Fruit fly (Drosophila melanogaster) whole organism, embryonic: ENCODE results near the gene CG14125.

Experiments
- Antp ChIP-seq: fragments of 200-800 bp; sonication (Bioruptor generic); optimal IDR thresholded peaks from 3 replicates; lab custom pipeline; 2016; ENCODE audit warnings: missing biosample characterization, missing genetic modification characterization
- Bgb ChIP-seq: fragments of 200-800 bp; sonication (Bioruptor generic); IDR thresholded peaks from 2 replicates; pipeline ENCODE4 v1.3.6; 2022; ENCODE audit warnings: missing biosample characterization, missing genetic modification characterization; ENCODE audit not compliant: partially characterized antibody
- CG1024 ChIP-seq: fragments of 200-800 bp; sonication (Bioruptor generic); IDR thresholded peaks from 2 replicates; pipeline ENCODE4 v1.3.6; 2022; ENCODE audit warnings: missing biosample characterization, missing genetic modification characterization
- CG10565 ChIP-seq: fragments of 200-800 bp; sonication (Bioruptor generic); optimal IDR thresholded peaks from 3 replicates; lab custom pipeline; 2016; ENCODE audit warnings: missing biosample characterization, mild to moderate bottlenecking, missing genetic modification characterization
- CG15073 ChIP-seq: fragments of 200-800 bp; sonication (Bioruptor generic); optimal IDR thresholded peaks from 2 replicates; lab custom pipeline; 2016; ENCODE audit warnings: missing biosample characterization, missing genetic modification characterization
- CG15696 ChIP-seq: fragments of 200-800 bp; sonication (Bioruptor generic); optimal IDR thresholded peaks from 2 replicates; lab custom pipeline; 2019; ENCODE audit warnings: missing biosample characterization, mild to moderate bottlenecking, missing genetic modification characterization, moderate library complexity
- CG1647 ChIP-seq: fragments of 200-800 bp; sonication (Bioruptor generic); optimal IDR thresholded peaks from 3 replicates; lab custom pipeline; 2016; ENCODE audit warnings: missing biosample characterization, missing genetic modification characterization
- CG18599 ChIP-seq: fragments of 200-800 bp; sonication (Bioruptor generic); optimal IDR thresholded peaks from 3 replicates; lab custom pipeline; 2017; ENCODE audit warnings: missing biosample characterization, missing genetic modification characterization, mild to moderate bottlenecking, moderate library complexity, missing genetic modification reagents
- CG34422 ChIP-seq: fragments of 200-800 bp; sonication (Bioruptor generic); IDR thresholded peaks from 3 replicates; pipeline ENCODE4 v1.3.6; 2022; ENCODE audit warnings: missing biosample characterization, missing genetic modification characterization
- CG42726 ChIP-seq: fragments of 200-800 bp; sonication (Bioruptor generic); IDR thresholded peaks from 2 replicates; pipeline ENCODE4 v1.3.6; 2022; ENCODE audit warnings: missing biosample characterization, missing genetic modification characterization; ENCODE audit not compliant: partially characterized antibody
- CG6654 ChIP-seq: fragments of 200-800 bp; sonication (Bioruptor generic); optimal IDR thresholded peaks from 2 replicates; lab custom pipeline; 2017; ENCODE audit warnings: missing biosample characterization, mild to moderate bottlenecking, missing genetic modification characterization
- CG6689 ChIP-seq: fragments of 200-800 bp; sonication (Bioruptor generic); IDR thresholded peaks from 2 replicates; pipeline ENCODE4 v1.3.6; 2022; ENCODE audit warnings: missing biosample characterization, missing genetic modification characterization
- CG8089 ChIP-seq: fragments of 200-800 bp; sonication (Bioruptor generic); optimal IDR thresholded peaks from 3 replicates; lab custom pipeline; 2016; ENCODE audit warnings: missing biosample characterization, missing genetic modification characterization
- CG8765 ChIP-seq: fragments of 200-800 bp; sonication (Bioruptor generic); IDR thresholded peaks from 2 replicates; pipeline ENCODE4 v1.3.6; 2022; ENCODE audit warnings: missing biosample characterization, missing genetic modification characterization
- CG9797 ChIP-seq: fragments of 200-800 bp; sonication (Bioruptor generic); optimal IDR thresholded peaks from 3 replicates; lab custom pipeline; 2018; ENCODE audit warnings: missing biosample characterization, mild to moderate bottlenecking, missing genetic modification characterization
- Dip2 ChIP-seq: fragments of 200-800 bp; sonication (Bioruptor generic); IDR thresholded peaks from 2 replicates; pipeline ENCODE4 v1.3.6; 2022; ENCODE audit warnings: missing biosample characterization, missing genetic modification characterization
- Elba2 ChIP-seq: fragments of 200-800 bp; sonication (Bioruptor generic); optimal IDR thresholded peaks from 3 replicates; lab custom pipeline; 2016; ENCODE audit warnings: missing biosample characterization, missing genetic modification characterization
- Hmr ChIP-seq: fragments of 200-800 bp; sonication (Bioruptor generic); optimal IDR thresholded peaks from 3 replicates; lab custom pipeline; 2017; ENCODE audit warnings: mild to moderate bottlenecking, missing biosample characterization, missing genetic modification reagents, missing genetic modification characterization
- Hsf ChIP-seq: fragments of 200-800 bp; sonication (Bioruptor generic); optimal IDR thresholded peaks from 3 replicates; lab custom pipeline; 2016; ENCODE audit warnings: missing biosample characterization, missing genetic modification characterization
- Nf-YB ChIP-seq: fragments of 200-800 bp; sonication (Bioruptor generic); optimal IDR thresholded peaks from 3 replicates; lab custom pipeline; 2019; ENCODE audit warnings: missing biosample characterization, mild to moderate bottlenecking, missing genetic modification characterization, moderate library complexity
- Ssrp ChIP-seq: fragments of 200-800 bp; sonication (Bioruptor generic); optimal IDR thresholded peaks from 2 replicates; lab custom pipeline; 2018; ENCODE audit warnings: missing biosample characterization, mild to moderate bottlenecking, missing genetic modification characterization, moderate library complexity
- Tbp ChIP-seq: fragments of >200 bp; optimal IDR thresholded peaks from 2 replicates; lab custom pipeline; 2018; ENCODE audit warnings: missing biosample characterization, missing genetic modification characterization
- Trl ChIP-seq, 3 experiments: fragments of >200 bp in 2 of 3; fragments of 200-800 bp in 1 of 3; sonication (Bioruptor generic) in 1 of 3; optimal IDR thresholded peaks; 2 replicates in 1 of 3; 3 replicates in 2 of 3; lab custom pipeline; 2016 to 2017; ENCODE audit warnings: missing biosample characterization in 1 of 3, missing genetic modification characterization in 1 of 3
- Usf ChIP-seq: fragments of 200-800 bp; sonication (Bioruptor generic); optimal IDR thresholded peaks from 2 replicates; lab custom pipeline; 2017; ENCODE audit warnings: missing genotype, missing biosample characterization, missing genetic modification characterization
- Xrp1 ChIP-seq: fragments of 200-800 bp; sonication (Bioruptor generic); IDR thresholded peaks from 2 replicates; pipeline ENCODE4 v1.3.6; 2022; ENCODE audit warnings: missing biosample characterization, missing genetic modification characterization
- amos ChIP-seq: fragments of 200-800 bp; sonication (Bioruptor generic); IDR thresholded peaks from 2 replicates; pipeline ENCODE4 v1.3.6; 2022; ENCODE audit warnings: missing biosample characterization, missing genetic modification characterization; ENCODE audit not compliant: partially characterized antibody
- aop ChIP-seq: fragments of 200-800 bp; sonication (Bioruptor generic); IDR thresholded peaks from 2 replicates; pipeline ENCODE4 v1.3.6; 2022; ENCODE audit warnings: missing biosample characterization, missing genetic modification characterization
- az2 ChIP-seq: fragments of 200-800 bp; sonication (Bioruptor generic); optimal IDR thresholded peaks from 3 replicates; lab custom pipeline; 2016; ENCODE audit warnings: missing biosample characterization, missing genetic modification characterization
- chn ChIP-seq: fragments of 200-800 bp; sonication (Bioruptor generic); optimal IDR thresholded peaks from 2 replicates; lab custom pipeline; 2016; ENCODE audit warnings: missing biosample characterization, missing genetic modification characterization
- crol ChIP-seq: fragments of 200-800 bp; sonication (Bioruptor generic); IDR thresholded peaks from 2 replicates; pipeline ENCODE4 v1.3.6; 2022; ENCODE audit warnings: missing biosample characterization, missing genetic modification characterization
- eyg ChIP-seq: fragments of 200-800 bp; sonication (Bioruptor generic); optimal IDR thresholded peaks from 3 replicates; lab custom pipeline; 2016; ENCODE audit warnings: missing biosample characterization, missing genetic modification characterization
- fd3F ChIP-seq: fragments of 200-800 bp; sonication (Bioruptor generic); optimal IDR thresholded peaks from 2 replicates; lab custom pipeline; 2018; ENCODE audit warnings: missing biosample characterization, mild to moderate bottlenecking, missing genetic modification characterization, moderate library complexity
- grn ChIP-seq: fragments of 200-800 bp; sonication (Bioruptor generic); optimal IDR thresholded peaks from 3 replicates; lab custom pipeline; 2017; ENCODE audit warnings: missing biosample characterization, missing genetic modification characterization
- hb ChIP-seq: fragments of 200-800 bp; sonication (Bioruptor generic); IDR thresholded peaks from 3 replicates; pipeline ENCODE4 v1.3.6; 2022; ENCODE audit warnings: missing biosample characterization, missing genetic modification characterization; ENCODE audit not compliant: partially characterized antibody
- hth ChIP-seq: fragments of >200 bp; optimal IDR thresholded peaks from 2 replicates; lab custom pipeline; 2017; ENCODE audit warnings: inconsistent platforms
- jing ChIP-seq: fragments of 200-800 bp; sonication (Bioruptor generic); optimal IDR thresholded peaks from 2 replicates; lab custom pipeline; 2018; ENCODE audit warnings: missing biosample characterization, mild to moderate bottlenecking, missing genetic modification characterization
- lmd ChIP-seq: fragments of 200-800 bp; sonication (Bioruptor generic); IDR thresholded peaks from 2 replicates; pipeline ENCODE4 v1.3.6; 2022; ENCODE audit warnings: missing biosample characterization, missing genetic modification characterization
- oc ChIP-seq: fragments of 200-800 bp; sonication (Bioruptor generic); optimal IDR thresholded peaks from 2 replicates; lab custom pipeline; 2018; ENCODE audit warnings: missing biosample characterization, mild to moderate bottlenecking, missing genetic modification characterization, moderate library complexity
- peb ChIP-seq: fragments of 200-800 bp; sonication (Bioruptor generic); IDR thresholded peaks from 2 replicates; pipeline ENCODE4 v1.3.6; 2022; ENCODE audit warnings: missing biosample characterization, missing genetic modification characterization
- pita ChIP-seq: fragments of 200-800 bp; sonication (Bioruptor generic); optimal IDR thresholded peaks from 2 replicates; lab custom pipeline; 2017; ENCODE audit warnings: missing biosample characterization, mild to moderate bottlenecking, missing genetic modification characterization
- pros ChIP-seq: fragments of 200-800 bp; sonication (Bioruptor generic); optimal IDR thresholded peaks from 3 replicates; lab custom pipeline; 2019; ENCODE audit warnings: missing biosample characterization, mild to moderate bottlenecking, missing genetic modification characterization, moderate library complexity
- pzg ChIP-seq: fragments of 200-800 bp; sonication (Bioruptor generic); optimal IDR thresholded peaks from 3 replicates; lab custom pipeline; 2018; ENCODE audit warnings: missing biosample characterization, mild to moderate bottlenecking, missing genetic modification characterization, moderate library complexity
- slou ChIP-seq: fragments of 200-800 bp; sonication (Bioruptor generic); optimal IDR thresholded peaks from 3 replicates; lab custom pipeline; 2016; ENCODE audit warnings: missing biosample characterization, missing genetic modification characterization
- sug ChIP-seq: fragments of 200-800 bp; optimal IDR thresholded peaks from 2 replicates; lab custom pipeline; 2019; ENCODE audit warnings: missing biosample characterization, mild to moderate bottlenecking, missing genetic modification characterization, moderate library complexity
- twi ChIP-seq: fragments of 200-800 bp; optimal IDR thresholded peaks from 2 replicates; lab custom pipeline; 2019; ENCODE audit warnings: missing biosample characterization, mild to moderate bottlenecking, missing genetic modification characterization, moderate library complexity
- unc-4 ChIP-seq: fragments of 200-800 bp; sonication (Bioruptor generic); IDR thresholded peaks from 2 replicates; pipeline ENCODE4 v1.3.6; 2022; ENCODE audit warnings: missing biosample characterization, missing genetic modification characterization; ENCODE audit not compliant: partially characterized antibody
- zen2 ChIP-seq: fragments of 200-800 bp; sonication (Bioruptor generic); IDR thresholded peaks from 3 replicates; pipeline ENCODE4 v1.3.6; 2022; ENCODE audit warnings: missing biosample characterization, missing genetic modification characterization; ENCODE audit not compliant: partially characterized antibody

The CG14125 gene

dm6 chr3L:12002321-12003248, 27.9 kb downstream of the CG14125 start, which contains the start of the genes Pop2 and CG6928 (continued):
- TF ChIP-seq CG8089 (GFP tag; lab: Kevin White, UChicago) = peak; percentile 58
- no peak for TF ChIP-seq oc
- peak; percentile 64 for TF ChIP-seq az2 (GFP tag; lab: Kevin White, UChicago)
- TF ChIP-seq Nf-YB (GFP tag; lab: Kevin White, UChicago) = peak; percentile 21
- peak; percentile 86 for TF ChIP-seq Antp
- peak; percentile 88 for TF ChIP-seq unc-4 (GFP tag; lab: Robert Waterston, UW)
- peak; percentile 57; the same call in 1 of the 2 replicates for TF ChIP-seq CG42726 (GFP tag; lab: Robert Waterston, UW)
- peak; percentile 83 for TF ChIP-seq amos
- TF ChIP-seq pros (GFP tag; lab: Kevin White, UChicago) = no peak
- peak; percentile 85 for TF ChIP-seq Hsf (GFP tag; lab: Kevin White, UChicago)
- peak; percentile 76 for TF ChIP-seq CG1647 (GFP tag; lab: Kevin White, UChicago)
- peak; percentile 83 for TF ChIP-seq Bgb (GFP tag; lab: Robert Waterston, UW)
- peak; percentile 49 for TF ChIP-seq fd3F (GFP tag; lab: Kevin White, UChicago)
- TF ChIP-seq slou (GFP tag; lab: Kevin White, UChicago) = peak; percentile 56
- TF ChIP-seq Xrp1 (GFP tag; lab: Robert Waterston, UW) = peak; percentile 59
- peak; percentile 48 for TF ChIP-seq twi (tag; lab: Kevin White, UChicago)
- TF ChIP-seq CG8765 (GFP tag; lab: Robert Waterston, UW) = peak; percentile 48; the same call in 1 of the 2 replicates
- TF ChIP-seq Dip2 (GFP tag; lab: Robert Waterston, UW) = no peak
- peak; percentile 43 for TF ChIP-seq CG10565
- peak; percentile 52; the same call in 1 of the 2 replicates for TF ChIP-seq CG6689
- peak; percentile 48 for TF ChIP-seq Ssrp (tag; lab: Kevin White, UChicago)
- TF ChIP-seq peb (GFP tag; lab: Robert Waterston, UW) = no peak
- peak; percentile 96 for TF ChIP-seq crol (GFP tag; lab: Robert Waterston, UW)
- no peak for TF ChIP-seq Tbp (GFP tag; lab: Kevin White, UChicago)
- TF ChIP-seq CG1024 (GFP tag; lab: Robert Waterston, UW) = 0 out of 2 replicates have a peak, but pooled peaks have one; percentile 9
- TF ChIP-seq CG9797 (GFP tag; lab: Kevin White, UChicago) = peak; percentile 67
- no peak for TF ChIP-seq Elba2 (GFP tag; lab: Kevin White, UChicago)
- TF ChIP-seq pita (GFP tag; lab: Kevin White, UChicago) = no peak
- TF ChIP-seq chn (GFP tag; lab: Kevin White, UChicago) = peak; percentile 87
- peak; percentile 37 for TF ChIP-seq CG15696 (tag; lab: Kevin White, UChicago)
- peak; percentile 39 for TF ChIP-seq CG18599 (GFP tag; lab: Kevin White, UChicago)
- TF ChIP-seq zen2 = peak; percentile 67; the same call in 1 of the 3 replicates
- TF ChIP-seq Hmr (GFP tag; lab: Kevin White, UChicago) = peak; percentile 79
- TF ChIP-seq sug (tag; lab: Kevin White, UChicago) = peak; percentile 67
- TF ChIP-seq lmd (GFP tag; lab: Robert Waterston, UW) = peak; percentile 71
- peak; percentile 88 for TF ChIP-seq pzg (GFP tag; lab: Kevin White, UChicago)
- peak; percentile 51; the same call in 2 of the 3 replicates for TF ChIP-seq CG34422
- peak; percentile 14 for TF ChIP-seq CG6654 (GFP tag; lab: Kevin White, UChicago)
- peak; percentile 26 for TF ChIP-seq Usf (GFP tag; lab: Kevin White, UChicago)
- TF ChIP-seq CG15073 (GFP tag; lab: Kevin White, UChicago) = no peak
- TF ChIP-seq grn (GFP tag; lab: Kevin White, UChicago) = no peak
- TF ChIP-seq jing = no peak
- peak; percentile 62; the same call in 1 of the 3 replicates for TF ChIP-seq hb
- TF ChIP-seq Trl (optimal IDR thresholded peaks at IDR 0.05; lab: Kevin White, UChicago) = peak in 1 of 2 experiments; percentile 3
- TF ChIP-seq Trl (GFP tag; optimal IDR thresholded peaks at IDR 0.05; lab: Kevin White, UChicago) = peak; percentile 87
- TF ChIP-seq hth (lab: Kevin White, UChicago) = no peak
- no peak for TF ChIP-seq aop (GFP tag; lab: Robert Waterston, UW)
- peak; percentile 60 for TF ChIP-seq eyg
